Worm (Caenorhabditis elegans): ENCODE measurements around the gene C33C12.7.

DNA sequence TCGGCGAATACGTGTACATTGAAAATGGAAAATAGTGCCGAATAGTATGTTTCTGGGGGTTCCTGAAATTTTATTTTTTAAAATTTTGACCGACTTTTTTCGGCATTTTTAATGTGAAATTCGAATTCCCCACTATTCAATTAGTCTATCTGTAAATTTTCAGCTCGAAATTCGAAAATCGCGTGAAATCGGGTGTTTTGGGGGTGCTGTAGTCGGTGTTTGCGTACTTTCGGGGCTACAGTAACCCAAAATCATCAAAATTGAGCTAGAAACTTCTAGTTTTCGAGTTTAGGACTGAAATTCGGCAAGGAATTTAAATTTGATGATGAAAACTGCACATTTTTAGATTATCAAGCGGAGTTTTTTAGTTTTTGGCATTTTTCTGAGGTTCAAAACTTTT, 26.9 kb upstream of the C33C12.7 start:
- TF ChIP-seq nhr-28 (tag; optimal IDR thresholded peaks at IDR 0.05) (no peak), ham-2 (GFP tag; optimal IDR thresholded peaks at IDR 0.05) (no peak), mep-1 (tag; optimal IDR thresholded peaks at IDR 0.05) (no peak), unc-62 (GFP tag; optimal IDR thresholded peaks at IDR 0.05) (no peak), nhr-76 (tag; optimal IDR thresholded peaks at IDR 0.05) (no peak)

Data from whole organism, mixed stage, embryonic.